Worm (Caenorhabditis elegans): ENCODE data around the gene dhhc-13.

The dhhc-13 gene

DNA sequence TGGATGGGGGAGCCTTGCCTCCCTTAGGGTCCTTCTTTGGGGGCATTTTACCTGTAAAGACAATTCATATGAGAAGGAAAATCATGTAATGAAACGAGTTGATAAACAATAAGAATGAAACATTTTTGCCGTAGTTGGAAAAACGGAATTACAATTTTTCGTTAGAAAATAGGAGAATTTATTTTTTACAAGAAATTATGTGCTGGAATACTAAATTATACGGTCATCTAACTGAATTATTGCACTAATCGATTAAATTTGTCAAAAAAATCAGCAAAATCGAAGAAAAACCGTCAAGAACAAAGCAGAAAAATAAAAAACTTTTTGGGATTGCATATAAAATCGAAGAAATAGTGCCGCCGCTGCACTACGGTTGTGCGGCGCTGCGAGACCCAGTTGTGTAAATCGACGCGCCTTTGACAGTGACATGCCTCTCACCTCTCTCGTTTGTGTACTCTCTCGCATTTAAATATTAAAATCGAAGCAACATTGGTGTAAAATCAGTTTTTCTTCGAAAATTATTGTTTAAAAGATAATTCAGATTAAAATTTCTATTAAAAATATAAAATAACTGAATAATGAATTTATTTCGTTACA is 30.5 kb downstream of the dhhc-13 start, which contains the start of gene rps-25 (continued):
- TF ChIP-seq efl-1 (optimal IDR thresholded peaks at IDR 0.05), result peak; percentile 61 to 72
- peak in 1 of 2 experiments; percentile 48 for TF ChIP-seq efl-1 (GFP tag; optimal IDR thresholded peaks at IDR 0.05 in 1 of 2)

DNA sequence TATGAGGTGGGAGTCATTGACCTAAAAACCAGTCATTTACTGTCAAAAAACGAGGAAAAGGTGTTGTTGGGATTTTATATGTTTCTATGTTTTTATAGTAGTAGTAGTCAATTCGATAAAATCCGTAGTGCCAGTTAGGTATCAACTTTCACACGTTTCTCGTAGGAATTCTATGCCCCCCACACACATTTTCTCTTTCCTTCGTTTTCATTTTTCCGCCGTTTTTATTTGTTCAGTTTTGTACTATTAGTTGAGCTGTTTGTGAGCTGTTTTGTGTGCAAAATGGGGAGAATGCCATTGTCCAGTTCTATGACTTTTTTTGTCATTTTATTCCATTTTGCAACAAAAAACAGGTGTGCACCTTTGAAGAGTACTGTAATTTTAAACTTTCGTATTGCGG is 31.6 kb downstream of the dhhc-13 start:
- no peak for TF ChIP-seq tbx-2 (tag; optimal IDR thresholded peaks at IDR 0.05)
- peak; percentile 71 for TF ChIP-seq blmp-1 (tag; optimal IDR thresholded peaks at IDR 0.05)

DNA sequence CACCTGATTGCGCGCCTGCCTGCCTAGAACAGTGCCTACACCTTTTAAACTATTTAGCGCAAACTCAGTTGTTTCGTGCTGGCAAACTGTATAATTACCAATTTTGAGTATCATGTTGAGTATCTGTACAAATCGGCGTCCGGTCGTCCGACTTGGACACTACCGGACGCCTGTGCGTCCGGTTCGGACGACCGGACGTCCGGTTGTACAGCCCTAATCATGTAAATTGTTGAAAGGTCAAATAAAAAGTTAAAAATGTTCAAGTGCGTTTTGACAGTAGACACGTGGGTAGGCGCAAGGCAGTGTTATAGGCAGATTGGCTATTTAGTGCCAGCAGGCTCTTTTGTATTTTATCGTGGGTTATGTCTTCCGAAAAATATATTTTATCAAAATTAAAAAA is 32.8 kb downstream of the dhhc-13 start:
- peak; percentile 15 for TF ChIP-seq snpc-4 (tag; optimal IDR thresholded peaks at IDR 0.05)
- no peak for TF ChIP-seq pax-3 (tag; optimal IDR thresholded peaks at IDR 0.05)

DNA sequence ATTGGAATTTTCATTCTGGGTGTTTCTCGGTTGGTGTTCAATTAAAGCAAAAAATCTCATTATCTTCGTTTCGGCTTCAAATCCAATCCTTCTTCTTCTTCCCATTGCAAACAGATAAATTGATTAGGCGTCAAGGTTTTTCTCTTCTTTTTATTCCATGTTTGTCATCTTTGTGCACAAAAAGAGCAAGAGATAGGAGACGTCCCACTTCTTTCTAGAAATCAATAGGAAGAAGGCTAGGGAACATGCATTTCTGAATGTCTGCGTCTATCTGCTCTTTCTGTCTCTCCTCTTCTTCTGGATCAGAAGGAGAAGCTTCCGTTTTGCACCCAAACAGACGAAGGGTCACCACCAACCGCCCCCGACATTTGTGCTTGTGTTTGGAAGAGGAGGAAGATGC is 35.8 kb downstream of the dhhc-13 start:
- TF ChIP-seq pag-3 (tag; optimal IDR thresholded peaks at IDR 0.05; ENCODE audit: borderline replicate concordance, insufficient read depth) (no peak), alr-1 (tag; optimal IDR thresholded peaks at IDR 0.05; ENCODE audit: borderline replicate concordance) (no peak), nhr-77 (tag; optimal IDR thresholded peaks at IDR 0.05) (no peak), ceh-90 (tag; optimal IDR thresholded peaks at IDR 0.05) (no peak), swsn-7 (tag; optimal IDR thresholded peaks at IDR 0.05) (peak; percentile 49), mef-2 (tag; optimal IDR thresholded peaks at IDR 0.05) (no peak), nhr-11 (tag; optimal IDR thresholded peaks at IDR 0.05) (no peak), F16B12.6 (tag; optimal IDR thresholded peaks at IDR 0.05) (no peak), egl-27 (tag; optimal IDR thresholded peaks at IDR 0.05) (no peak), unc-86 (tag; optimal IDR thresholded peaks at IDR 0.05) (peak; percentile 37), sup-37 (GFP tag; optimal IDR thresholded peaks at IDR 0.05) (no peak), mdl-1 (tag; optimal IDR thresholded peaks at IDR 0.05) (no peak), nhr-90 (tag; optimal IDR thresholded peaks at IDR 0.05; ENCODE audit: poor library complexity) (no peak), dsc-1 (tag; optimal IDR thresholded peaks at IDR 0.05) (no peak), elt-3 (tag; optimal IDR thresholded peaks at IDR 0.05) (no peak), fkh-10 (GFP tag; optimal IDR thresholded peaks at IDR 0.05) (peak; percentile 63), ces-1 (GFP tag; optimal IDR thresholded peaks at IDR 0.05) (peak; percentile 71), fos-1 (tag; optimal IDR thresholded peaks at IDR 0.05) (no peak), grh-1 (GFP tag; IDR thresholded peaks at IDR 0.05) (no peak), aly-2 (tag; optimal IDR thresholded peaks at IDR 0.05) (peak; percentile 15), ceh-82 (tag; optimal IDR thresholded peaks at IDR 0.05) (peak; percentile 29 to 72 (median 52)), ets-5 (GFP tag; IDR thresholded peaks at IDR 0.05) (no peak), mep-1 (tag; optimal IDR thresholded peaks at IDR 0.05) (no peak), nhr-12 (tag; optimal IDR thresholded peaks at IDR 0.05) (no peak), xbp-1 (tag; optimal IDR thresholded peaks at IDR 0.05) (peak; percentile 5), blmp-1 (tag; optimal IDR thresholded peaks at IDR 0.05) (no peak), nhr-47 (tag; optimal IDR thresholded peaks at IDR 0.05) (peak; percentile 65), dpl-1 (GFP tag; optimal IDR thresholded peaks at IDR 0.05) (peak in 1 of 3 experiments; percentile 11), ceh-8 (GFP tag; optimal IDR thresholded peaks at IDR 0.05) (no peak), ceh-88 (GFP tag; IDR thresholded peaks at IDR 0.05) (no peak), lin-14 (GFP tag; optimal IDR thresholded peaks at IDR 0.05) (peak; percentile 94), nhr-84 (tag; optimal IDR thresholded peaks at IDR 0.05) (no peak), pqm-1 (tag; optimal IDR thresholded peaks at IDR 0.05) (no peak), nhr-19 (GFP tag; conservative IDR thresholded peaks at IDR 0.05) (no peak), unc-30 (tag; optimal IDR thresholded peaks at IDR 0.05) (no peak), ztf-4 (tag; optimal IDR thresholded peaks at IDR 0.05) (no peak), C16A3.4 (tag; optimal IDR thresholded peaks at IDR 0.05) (no peak), mab-9 (GFP tag; IDR thresholded peaks at IDR 0.05) (peak; percentile 71), egl-13 (tag; optimal IDR thresholded peaks at IDR 0.05) (peak; percentile 28), nhr-20 (tag; optimal IDR thresholded peaks at IDR 0.05) (no peak), skn-1 (tag; optimal IDR thresholded peaks at IDR 0.05) (no peak), unc-130 (tag; optimal IDR thresholded peaks at IDR 0.05) (no peak), pax-3 (tag; optimal IDR thresholded peaks at IDR 0.05) (no peak)

All from whole organism, L1 larva.